Fruit fly (Drosophila melanogaster): Measurements from ENCODE around the gene CG12715.

CG12715 gene

DNA sequence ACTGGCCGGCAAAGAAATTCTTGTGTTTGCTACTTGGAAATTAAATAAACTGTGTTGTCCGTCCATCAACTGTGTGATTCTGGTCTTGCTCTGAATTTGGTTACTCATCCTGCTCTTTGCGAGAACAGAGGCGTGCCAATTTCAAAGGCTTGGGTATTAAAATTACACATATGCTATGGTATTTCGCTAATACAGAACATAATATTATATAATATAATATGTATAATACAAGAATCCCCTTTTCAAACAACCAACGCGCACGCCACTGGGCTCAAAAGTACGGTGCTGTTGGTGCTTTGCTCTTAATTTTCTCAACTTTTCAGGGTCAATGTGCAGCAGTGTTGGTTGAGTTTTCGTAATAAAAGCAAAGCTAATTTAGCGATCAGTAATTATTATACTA lies 44.8 kb upstream of the CG12715 start (continued):
- TF ChIP-seq CG10654 (GFP tag; optimal IDR thresholded peaks at IDR 0.05) (peak; percentile 60), eve (GFP tag; optimal IDR thresholded peaks at IDR 0.05) (no peak), CG11247 (GFP tag; IDR thresholded peaks at IDR 0.05) (peak; percentile 85), NK7.1 (GFP tag; optimal IDR thresholded peaks at IDR 0.05) (no peak), stwl (tag; optimal IDR thresholded peaks at IDR 0.05) (no peak), CG4282 (GFP tag; optimal IDR thresholded peaks at IDR 0.05) (no peak), Dp (GFP tag; optimal IDR thresholded peaks at IDR 0.05) (no peak), zfh1 (GFP tag; IDR thresholded peaks at IDR 0.05) (peak; percentile 89), Usf (GFP tag; optimal IDR thresholded peaks at IDR 0.05) (peak; percentile 63), tin (GFP tag; optimal IDR thresholded peaks at IDR 0.05) (peak; percentile 59), Hr3 (GFP tag; optimal IDR thresholded peaks at IDR 0.05) (peak; percentile 67), Vsx1 (GFP tag; optimal IDR thresholded peaks at IDR 0.05) (peak; percentile 52), CG30403 (GFP tag; optimal IDR thresholded peaks at IDR 0.05) (peak; percentile 75), Sry-δ (GFP tag; optimal IDR thresholded peaks at IDR 0.05) (no peak), emc (GFP tag; optimal IDR thresholded peaks at IDR 0.05) (no peak), Dip3 (GFP tag; optimal IDR thresholded peaks at IDR 0.05) (peak; percentile 13), CG6683 (GFP tag; optimal IDR thresholded peaks at IDR 0.05) (peak; percentile 47), CG18011 (GFP tag; optimal IDR thresholded peaks at IDR 0.05) (peak; percentile 61), CrebB (tag; optimal IDR thresholded peaks at IDR 0.05) (peak; percentile 75), Atf-2 (GFP tag; optimal IDR thresholded peaks at IDR 0.05) (no peak), HHEX (GFP tag; optimal IDR thresholded peaks at IDR 0.05) (peak; percentile 87), Optix (GFP tag; IDR thresholded peaks at IDR 0.05) (peak; percentile 67), CG12155 (GFP tag; optimal IDR thresholded peaks at IDR 0.05) (peak; percentile 67), CG17568 (GFP tag; optimal IDR thresholded peaks at IDR 0.05) (peak; percentile 75), org-1 (GFP tag; optimal IDR thresholded peaks at IDR 0.05) (peak; percentile 67), CG16813 (GFP tag; IDR thresholded peaks at IDR 0.05; ENCODE audit: partially characterized antibody) (no peak), pnt (GFP tag; optimal IDR thresholded peaks at IDR 0.05) (no peak), Dbx (GFP tag; IDR thresholded peaks at IDR 0.05) (peak; percentile 86), Doc2 (GFP tag; IDR thresholded peaks at IDR 0.05) (no peak; the same call in 1 of the 2 replicates), gfzf (GFP tag; optimal IDR thresholded peaks at IDR 0.05) (no peak), CG2202 (tag; optimal IDR thresholded peaks at IDR 0.05) (peak; percentile 33), hkb (optimal IDR thresholded peaks at IDR 0.05) (no peak), hkb (GFP tag; IDR thresholded peaks at IDR 0.05) (peak; percentile 91), nmo (GFP tag; optimal IDR thresholded peaks at IDR 0.05) (peak; percentile 83), CG3065 (GFP tag; optimal IDR thresholded peaks at IDR 0.05) (no peak), CG8290 (GFP tag; optimal IDR thresholded peaks at IDR 0.05) (no peak), CG8290 (tag; optimal IDR thresholded peaks at IDR 0.05) (peak in 1 of 2 experiments; percentile 74), ATbp (GFP tag; optimal IDR thresholded peaks at IDR 0.05) (peak; percentile 66), CG43689 (GFP tag; IDR thresholded peaks at IDR 0.05) (peak; percentile 61; the same call in 1 of the 2 replicates), CG6254 (GFP tag; optimal IDR thresholded peaks at IDR 0.05) (peak; percentile 48), tup (GFP tag; optimal IDR thresholded peaks at IDR 0.05) (peak; percentile 35), otp (GFP tag; IDR thresholded peaks at IDR 0.05) (peak; percentile 83), sens-2 (GFP tag; IDR thresholded peaks at IDR 0.05) (peak; percentile 74; the same call in 1 of the 2 replicates), da (GFP tag; optimal IDR thresholded peaks at IDR 0.05) (no peak), CTCF (GFP tag; optimal IDR thresholded peaks at IDR 0.05) (no peak), ken (GFP tag; IDR thresholded peaks at IDR 0.05) (peak; percentile 84), Pdp1 (GFP tag; optimal IDR thresholded peaks at IDR 0.05) (peak; percentile 20 to 70), tna (GFP tag; IDR thresholded peaks at IDR 0.05; ENCODE audit: partially characterized antibody) (no peak), CG6654 (GFP tag; optimal IDR thresholded peaks at IDR 0.05) (peak; percentile 65), dm (GFP tag; optimal IDR thresholded peaks at IDR 0.05) (no peak), unc-4 (GFP tag; IDR thresholded peaks at IDR 0.05; ENCODE audit: partially characterized antibody) (no peak), Rfx (GFP tag; IDR thresholded peaks at IDR 0.05) (peak; percentile 96), CG17328 (GFP tag; IDR thresholded peaks at IDR 0.05) (peak; percentile 84)
